Fruit fly (Drosophila melanogaster): ENCODE results near the gene Vps4.
A peak's percentile ranks its signal among the peaks of the same experiment; 100 is the strongest.

- TF ChIP-seq Eip78C (GFP tag) = peak; percentile 27
- no peak for TF ChIP-seq lz (GFP tag; optimal IDR thresholded peaks at IDR 0.05)
- TF ChIP-seq topi (GFP tag; optimal IDR thresholded peaks at IDR 0.05) = no peak
- no peak for TF ChIP-seq Smox (GFP tag; optimal IDR thresholded peaks at IDR 0.05)
- TF ChIP-seq cyc (GFP tag; optimal IDR thresholded peaks at IDR 0.05) = no peak
- no peak for TF ChIP-seq CG15336 (GFP tag; IDR thresholded peaks at IDR 0.05)
- no peak for TF ChIP-seq CG8119 (GFP tag; IDR thresholded peaks at IDR 0.05)
- TF ChIP-seq CG11762 (GFP tag; optimal IDR thresholded peaks at IDR 0.05; ENCODE audit: insufficient read depth) = no peak
- no peak for TF ChIP-seq Eip93F (GFP tag; optimal IDR thresholded peaks at IDR 0.05)
- TF ChIP-seq Met (GFP tag; optimal IDR thresholded peaks at IDR 0.05) = no peak
- no peak for TF ChIP-seq Ets96B (tag; optimal IDR thresholded peaks at IDR 0.05)
- TF ChIP-seq vri (GFP tag; optimal IDR thresholded peaks at IDR 0.05) = no peak
Observed at dm6 chrX:17865103-17865502, 42.4 kb upstream of the Vps4 start.

Data from whole organism, prepupa.